Fruit fly (Drosophila melanogaster): ENCODE measurements around the gene Ca-beta.

Ca-beta gene

dm6 chr2L:11123499-11123898, 79.8 kb downstream of the Ca-beta start, which contains the start of the genes Csl4 and Nup160 (continued):
- TF ChIP-seq tup (GFP tag; optimal IDR thresholded peaks at IDR 0.05) = peak; percentile 68
- TF ChIP-seq maf-S (GFP tag; optimal IDR thresholded peaks at IDR 0.05) = peak; percentile 83
- TF ChIP-seq CG18619 (GFP tag; optimal IDR thresholded peaks at IDR 0.05) = no peak
- peak; percentile 48 for TF ChIP-seq CG11085 (GFP tag; IDR thresholded peaks at IDR 0.05)
- peak; percentile 75 for TF ChIP-seq CG14014 (GFP tag; IDR thresholded peaks at IDR 0.05)
- TF ChIP-seq CrebB (tag; optimal IDR thresholded peaks at IDR 0.05) = peak; percentile 65
- no peak for TF ChIP-seq MTF-1 (GFP tag; optimal IDR thresholded peaks at IDR 0.05; ENCODE audit: borderline replicate concordance)
- peak; percentile 67 for TF ChIP-seq cato (GFP tag; optimal IDR thresholded peaks at IDR 0.05; ENCODE audit: borderline replicate concordance)
- TF ChIP-seq dpn (GFP tag; optimal IDR thresholded peaks at IDR 0.05) = peak; percentile 87 to 88
- peak; percentile 62 for TF ChIP-seq esg (GFP tag; conservative IDR thresholded peaks at IDR 0.05)
- TF ChIP-seq CG15514 (GFP tag; optimal IDR thresholded peaks at IDR 0.05) = peak; percentile 66
- TF ChIP-seq rib (GFP tag; IDR thresholded peaks at IDR 0.05) = peak; percentile 59; the same call in 1 of the 2 replicates
- peak; percentile 81 for TF ChIP-seq gfzf (GFP tag; optimal IDR thresholded peaks at IDR 0.05)
- no peak; the same call in 1 of the 2 replicates for TF ChIP-seq CG43689 (GFP tag; IDR thresholded peaks at IDR 0.05)
- no peak for TF ChIP-seq CG17361 (GFP tag; IDR thresholded peaks at IDR 0.05)
- TF ChIP-seq CG14710 (tag; optimal IDR thresholded peaks at IDR 0.05) = peak; percentile 77
- no peak for TF ChIP-seq Lim3 (GFP tag; IDR thresholded peaks at IDR 0.05)
- TF ChIP-seq CG30431 (GFP tag; optimal IDR thresholded peaks at IDR 0.05) = peak; percentile 20
- peak; percentile 79 for TF ChIP-seq Dad (GFP tag; optimal IDR thresholded peaks at IDR 0.05)
- no peak for TF ChIP-seq mirr (GFP tag; optimal IDR thresholded peaks at IDR 0.05)
- no peak for TF ChIP-seq dati (GFP tag; IDR thresholded peaks at IDR 0.05)
- no peak for TF ChIP-seq hb (GFP tag; IDR thresholded peaks at IDR 0.05; ENCODE audit: partially characterized antibody)
- peak; percentile 76 for TF ChIP-seq CG9817 (tag; optimal IDR thresholded peaks at IDR 0.05)
- TF ChIP-seq D19B (GFP tag; optimal IDR thresholded peaks at IDR 0.05) = no peak
- peak; percentile 77 for TF ChIP-seq phol (tag; optimal IDR thresholded peaks at IDR 0.05)
- TF ChIP-seq sisA (GFP tag; IDR thresholded peaks at IDR 0.05) = peak; percentile 61
- TF ChIP-seq B-H1 (GFP tag; IDR thresholded peaks at IDR 0.05) = peak; percentile 36; the same call in 1 of the 3 replicates
- peak; percentile 37 for TF ChIP-seq CG33557 (GFP tag; optimal IDR thresholded peaks at IDR 0.05)
- peak; percentile 55 for TF ChIP-seq CG4282 (GFP tag; optimal IDR thresholded peaks at IDR 0.05)
- peak; percentile 2 for TF ChIP-seq CG17802 (tag; optimal IDR thresholded peaks at IDR 0.05)
- peak; percentile 60 for TF ChIP-seq Rx (GFP tag; IDR thresholded peaks at IDR 0.05)
- TF ChIP-seq Ets65A (GFP tag) = peak; percentile 97
- no peak for TF ChIP-seq inv (GFP tag; IDR thresholded peaks at IDR 0.05; ENCODE audit: partially characterized antibody)
- no peak for TF ChIP-seq CG7839 (tag; optimal IDR thresholded peaks at IDR 0.05)
- TF ChIP-seq Hsf (GFP tag; optimal IDR thresholded peaks at IDR 0.05) = peak; percentile 83
- TF ChIP-seq MESR4 (GFP tag; optimal IDR thresholded peaks at IDR 0.05) = peak; percentile 18
- TF ChIP-seq en (GFP tag; optimal IDR thresholded peaks at IDR 0.05) = peak; percentile 46
- TF ChIP-seq CG17359 (tag; optimal IDR thresholded peaks at IDR 0.05) = peak; percentile 70
- peak; percentile 55; the same call in 1 of the 3 replicates for TF ChIP-seq CG3726 (GFP tag; IDR thresholded peaks at IDR 0.05)
- TF ChIP-seq CG1233 (GFP tag; optimal IDR thresholded peaks at IDR 0.05) = peak; percentile 24
- peak; percentile 68 for TF ChIP-seq CG18476 (GFP tag; optimal IDR thresholded peaks at IDR 0.05)
- TF ChIP-seq ttk (GFP tag; IDR thresholded peaks at IDR 0.05) = peak; percentile 74
- peak; percentile 92 for TF ChIP-seq gro (GFP tag; optimal IDR thresholded peaks at IDR 0.05)
- peak; percentile 78 for TF ChIP-seq CG17328 (GFP tag; IDR thresholded peaks at IDR 0.05)
- peak; percentile 43 for TF ChIP-seq Dek (tag; optimal IDR thresholded peaks at IDR 0.05)
- TF ChIP-seq CG7928 (GFP tag; optimal IDR thresholded peaks at IDR 0.05) = peak; percentile 50
- TF ChIP-seq CG2202 (tag; optimal IDR thresholded peaks at IDR 0.05) = peak; percentile 33
- peak; percentile 55; the same call in 1 of the 2 replicates for TF ChIP-seq Awh (GFP tag; IDR thresholded peaks at IDR 0.05)
- 0 out of 3 replicates have a peak, but pooled peaks have one; percentile 37 for TF ChIP-seq Optix (GFP tag; IDR thresholded peaks at IDR 0.05)
- TF ChIP-seq ase (GFP tag; IDR thresholded peaks at IDR 0.05) = peak; percentile 66; the same call in 2 of the 3 replicates
- TF ChIP-seq usp (GFP tag; optimal IDR thresholded peaks at IDR 0.05) = no peak
